Fruit fly (Drosophila melanogaster) Kc167 (cell line): ENCODE data around the gene mamo.

ENCODE experiments used
- Myc ChIP-seq: fragments of >200 bp; optimal IDR thresholded peaks from 2 replicates; lab custom pipeline; 2017; ENCODE audit warnings: missing external identifiers
- Sin3A ChIP-seq: fragments of >200 bp; optimal IDR thresholded peaks from 2 replicates; lab custom pipeline; 2018; ENCODE audit warnings: missing external identifiers
- h ChIP-seq: fragments of >200 bp; optimal IDR thresholded peaks from 3 replicates; lab custom pipeline; 2018; ENCODE audit warnings: missing external identifiers
- insv ChIP-seq: fragments of >200 bp; optimal IDR thresholded peaks from 3 replicates; lab custom pipeline; 2018; ENCODE audit warnings: missing external identifiers
- psq ChIP-seq: fragments of >200 bp; optimal IDR thresholded peaks from 2 replicates; lab custom pipeline; 2017; ENCODE audit warnings: missing external identifiers
- ttk ChIP-seq: sonication (Bioruptor generic); optimal IDR thresholded peaks from 2 replicates; lab custom pipeline; 2017; ENCODE audit warnings: missing external identifiers

mamo gene

dm6 chrX:13995977-13996723 lies 5.8 kb upstream of the mamo start, which contains the start of gene ben:
Gene ben, plus strand, starts transcription at chrX:13996345.
- TF ChIP-seq psq (lab: Kevin White, UChicago) (peak; percentile 37), Myc (lab: Kevin White, UChicago) (no peak), Sin3A (lab: Kevin White, UChicago) (no peak)

- TF ChIP-seq ttk, result no peak
- no peak for TF ChIP-seq insv (lab: Kevin White, UChicago)
- TF ChIP-seq psq (lab: Kevin White, UChicago), result no peak
- TF ChIP-seq Myc (lab: Kevin White, UChicago), result no peak
- TF ChIP-seq h (lab: Kevin White, UChicago), result no peak
- TF ChIP-seq Sin3A (lab: Kevin White, UChicago), result no peak
Measured at dm6 chrX:13994783-13995341, 4.5 kb upstream of the mamo start.

dm6 chrX:13993144-13993700 lies 2.9 kb upstream of the mamo start:
- TF ChIP-seq h (lab: Kevin White, UChicago) (no peak), psq (lab: Kevin White, UChicago) (no peak), ttk (no peak), Myc (lab: Kevin White, UChicago) (no peak), Sin3A (lab: Kevin White, UChicago) (no peak), insv (lab: Kevin White, UChicago) (no peak)

- TF ChIP-seq Myc (lab: Kevin White, UChicago) (no peak), psq (lab: Kevin White, UChicago) (no peak), ttk (no peak), insv (lab: Kevin White, UChicago) (no peak), h (lab: Kevin White, UChicago) (no peak), Sin3A (lab: Kevin White, UChicago) (no peak)
Measured at dm6 chrX:13988861-13989260, 1.5 kb downstream of the mamo start.

dm6 chrX:13986496-13986895 lies 3.8 kb downstream of the mamo start:
- TF ChIP-seq h (lab: Kevin White, UChicago), result no peak
- TF ChIP-seq Sin3A (lab: Kevin White, UChicago), result no peak
- TF ChIP-seq insv (lab: Kevin White, UChicago), result no peak
- no peak for TF ChIP-seq ttk
- TF ChIP-seq psq (lab: Kevin White, UChicago), result no peak
- no peak for TF ChIP-seq Myc (lab: Kevin White, UChicago)

- TF ChIP-seq insv (lab: Kevin White, UChicago) (no peak), h (lab: Kevin White, UChicago) (no peak), ttk (no peak), Sin3A (lab: Kevin White, UChicago) (no peak), psq (lab: Kevin White, UChicago) (no peak), Myc (lab: Kevin White, UChicago) (no peak)
Measured at dm6 chrX:13983057-13983456, 7.3 kb downstream of the mamo start.

dm6 chrX:13980271-13980670 lies 10.1 kb downstream of the mamo start:
- TF ChIP-seq insv (lab: Kevin White, UChicago) (no peak), psq (lab: Kevin White, UChicago) (no peak), ttk (no peak), h (lab: Kevin White, UChicago) (no peak), Myc (lab: Kevin White, UChicago) (no peak), Sin3A (lab: Kevin White, UChicago) (no peak)

- TF ChIP-seq insv (lab: Kevin White, UChicago) (no peak), Sin3A (lab: Kevin White, UChicago) (no peak), Myc (lab: Kevin White, UChicago) (no peak), ttk (no peak), h (lab: Kevin White, UChicago) (no peak), psq (lab: Kevin White, UChicago) (no peak)
Measured at dm6 chrX:13972402-13972994, 17.8 kb downstream of the mamo start.

dm6 chrX:13964822-13965221 lies 25.5 kb downstream of the mamo start:
- TF ChIP-seq Myc (lab: Kevin White, UChicago) (no peak), ttk (no peak)

dm6 chrX:13954936-13955335 lies 35.4 kb downstream of the mamo start, which contains the start of gene CG11068:
Gene CG11068, plus strand, starts transcription at chrX:13955236.
- TF ChIP-seq Myc (lab: Kevin White, UChicago) (no peak), insv (lab: Kevin White, UChicago) (no peak), psq (lab: Kevin White, UChicago) (no peak), h (lab: Kevin White, UChicago) (no peak), ttk (no peak), Sin3A (lab: Kevin White, UChicago) (no peak)

dm6 chrX:13954286-13954685 lies 36.0 kb downstream of the mamo start:
- TF ChIP-seq ttk (no peak), Myc (lab: Kevin White, UChicago) (no peak), Sin3A (lab: Kevin White, UChicago) (no peak), h (lab: Kevin White, UChicago) (no peak), psq (lab: Kevin White, UChicago) (no peak), insv (lab: Kevin White, UChicago) (no peak)
